Fruit fly (Drosophila melanogaster) whole organism, prepupa: ENCODE measurements around the gene Dyro.

Experiments used
- CG11294 ChIP-seq: fragments of 200-800 bp; sonication (Bioruptor generic); IDR thresholded peaks from 2 replicates; pipeline ENCODE4 v1.3.6; 2022; ENCODE audit warnings: missing biosample characterization, missing genetic modification characterization
- CG11762 ChIP-seq: fragments of 200-800 bp; sonication (Bioruptor generic); optimal IDR thresholded peaks from 3 replicates; lab custom pipeline; 2016; ENCODE audit warnings: missing biosample characterization, missing genetic modification characterization; ENCODE audit not compliant: insufficient read depth
- CG9139 ChIP-seq: fragments of 200-800 bp; sonication (Bioruptor generic); optimal IDR thresholded peaks from 3 replicates; lab custom pipeline; 2017; ENCODE audit warnings: missing biosample characterization, mild to moderate bottlenecking, missing genetic modification characterization
- achi ChIP-seq: fragments of 200-800 bp; sonication (Bioruptor generic); optimal IDR thresholded peaks from 3 replicates; lab custom pipeline; 2016; ENCODE audit warnings: missing biosample characterization, missing genetic modification characterization
- lz ChIP-seq: fragments of 200-800 bp; sonication (Bioruptor generic); optimal IDR thresholded peaks from 3 replicates; lab custom pipeline; 2016; ENCODE audit warnings: missing biosample characterization, missing genetic modification characterization
- salr ChIP-seq, 2 experiments: fragments of 200-800 bp; sonication (Bioruptor generic); optimal IDR thresholded peaks; 3 replicates each; lab custom pipeline; 2016 to 2018; ENCODE audit warnings: missing biosample characterization in 2 of 2, missing genetic modification characterization in 2 of 2, mild to moderate bottlenecking in 1 of 2

DNA sequence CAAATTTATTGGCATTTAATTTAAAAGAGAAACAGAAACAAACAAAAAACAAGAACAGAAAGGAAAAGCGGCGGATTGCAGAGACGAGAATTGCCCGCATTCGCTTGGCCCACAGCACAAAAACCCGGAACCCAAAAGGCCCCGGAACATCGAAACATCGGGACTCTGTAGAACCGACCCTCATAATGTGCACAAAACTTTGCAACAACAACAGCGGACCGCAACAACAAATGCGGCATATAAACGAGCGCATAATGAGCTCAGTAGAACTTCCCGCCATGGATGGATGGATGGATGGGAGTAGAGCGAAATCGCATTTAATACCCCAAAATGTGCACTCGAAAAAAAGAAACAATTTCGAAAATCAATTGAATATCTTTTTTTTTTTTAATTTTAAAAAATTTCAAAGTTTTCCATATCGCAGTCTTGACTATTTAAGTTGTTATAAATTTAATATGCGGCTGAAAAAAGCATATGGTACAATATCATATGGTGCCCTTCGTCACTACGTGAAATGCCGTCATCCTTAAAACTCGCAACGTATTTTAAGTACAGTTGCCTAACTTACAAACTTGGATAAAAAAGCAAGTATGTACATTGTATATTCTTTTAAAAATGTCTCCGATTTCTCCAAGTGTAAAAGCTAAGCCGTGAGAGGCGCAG is 40.5 kb upstream of the Dyro start:
- TF ChIP-seq achi (GFP tag; lab: Kevin White, UChicago) (peak; percentile 22), CG9139 (GFP tag; lab: Kevin White, UChicago) (no peak), lz (peak; percentile 56), CG11294 (GFP tag; lab: Robert Waterston, UW) (no peak), salr (GFP tag; optimal IDR thresholded peaks at IDR 0.05; lab: Kevin White, UChicago) (no peak), CG11762 (GFP tag; lab: Kevin White, UChicago) (no peak)
